Worm (Caenorhabditis elegans) whole organism, L3 larva: Measurements from ENCODE around the gene T20G5.8.
A peak's percentile ranks its signal among the peaks of the same experiment; 100 is the strongest.

Experiments
- aly-2 ChIP-seq: fragments of 150-350 bp; optimal IDR thresholded peaks from 2 replicates; lab custom pipeline; 2014; ENCODE audit warnings: missing biosample characterization, missing genetic modification characterization
- daf-12 ChIP-seq: fragments of 150-350 bp; optimal IDR thresholded peaks from 2 replicates; lab custom pipeline; 2014; ENCODE audit warnings: missing biosample characterization, missing genetic modification reagents, missing genetic modification characterization
- fkh-2 ChIP-seq: fragments of 150-350 bp; optimal IDR thresholded peaks from 2 replicates; lab custom pipeline; 2014; ENCODE audit warnings: missing biosample characterization, missing genetic modification reagents, missing genetic modification characterization
- lin-15B ChIP-seq: fragments of 150-350 bp; optimal IDR thresholded peaks from 2 replicates; lab custom pipeline; 2014; ENCODE audit warnings: missing biosample characterization, missing genetic modification characterization
- nhr-12 ChIP-seq: fragments of 150-350 bp; optimal IDR thresholded peaks from 2 replicates; lab custom pipeline; 2014; ENCODE audit warnings: missing biosample characterization, missing genetic modification characterization
- nhr-23 ChIP-seq: fragments of 150-350 bp; optimal IDR thresholded peaks from 2 replicates; lab custom pipeline; 2014; ENCODE audit warnings: missing biosample characterization, missing genetic modification reagents, missing genetic modification characterization
- nhr-76 ChIP-seq: fragments of 150-350 bp; sonication (generic microtip); optimal IDR thresholded peaks from 5 replicates; lab custom pipeline; 2014; ENCODE audit warnings: missing biosample characterization, missing genetic modification characterization
- pha-4 ChIP-seq: fragments of 150-350 bp; optimal IDR thresholded peaks from 2 replicates; lab custom pipeline; 2014; ENCODE audit warnings: missing biosample characterization, missing genetic modification reagents, missing genetic modification characterization
- skn-1 ChIP-seq: fragments of 150-350 bp; optimal IDR thresholded peaks from 2 replicates; lab custom pipeline; 2014; ENCODE audit warnings: missing biosample characterization, missing genetic modification characterization
- unc-62 ChIP-seq: fragments of 150-350 bp; sonication (generic microtip); optimal IDR thresholded peaks from 4 replicates; lab custom pipeline; 2014; ENCODE audit warnings: missing biosample characterization, missing genetic modification reagents, missing genetic modification characterization
- ztf-11 ChIP-seq: fragments of 150-350 bp; optimal IDR thresholded peaks from 2 replicates; lab custom pipeline; 2014; ENCODE audit warnings: missing biosample characterization, missing genetic modification characterization

- TF ChIP-seq fkh-2 (tag; lab: Kevin White, UChicago) (no peak), lin-15B (tag; lab: Kevin White, UChicago) (no peak), daf-12 (no peak), nhr-76 (tag; lab: Kevin White, UChicago) (no peak), aly-2 (tag; lab: Kevin White, UChicago) (no peak), nhr-12 (tag; lab: Kevin White, UChicago) (no peak), ztf-11 (no peak), nhr-23 (tag; lab: Kevin White, UChicago) (no peak), skn-1 (tag; lab: Kevin White, UChicago) (no peak), unc-62 (GFP tag; lab: Kevin White, UChicago) (no peak), pha-4 (tag; lab: Kevin White, UChicago) (peak; percentile 8)
Measured at ce11 chrIII:10211889-10212494, 12.8 kb downstream of the T20G5.8 start, which contains the start of the genes blos-1 and best-18.
